Fruit fly (Drosophila melanogaster) whole organism, wandering third instar larva: Measurements from ENCODE around the gene CG6296.

Experiments used
- Abd-B ChIP-seq: fragments of >200 bp; optimal IDR thresholded peaks from 2 replicates; lab custom pipeline; 2017; ENCODE audit warnings: missing biosample characterization, missing genetic modification characterization
- CG32264 ChIP-seq: fragments of 200-800 bp; sonication (Bioruptor generic); optimal IDR thresholded peaks from 2 replicates; lab custom pipeline; 2016; ENCODE audit warnings: missing biosample characterization, missing genetic modification characterization
- CG9705 ChIP-seq: fragments of 200-800 bp; sonication (Bioruptor generic); optimal IDR thresholded peaks from 2 replicates; lab custom pipeline; 2018; ENCODE audit warnings: missing biosample characterization, mild to moderate bottlenecking, missing genetic modification characterization
- CrebA ChIP-seq: fragments of 200-800 bp; sonication (Bioruptor generic); optimal IDR thresholded peaks from 2 replicates; lab custom pipeline; 2016; ENCODE audit warnings: missing biosample characterization, mild to moderate bottlenecking, missing genetic modification characterization, borderline replicate concordance
- Dfd ChIP-seq: fragments of >200 bp; optimal IDR thresholded peaks from 2 replicates; lab custom pipeline; 2017; ENCODE audit warnings: missing biosample characterization, missing genetic modification characterization
- Dif ChIP-seq: fragments of 200-275, 200-300 bp; sonication (Bioruptor generic); optimal IDR thresholded peaks from 2 replicates; lab custom pipeline; 2018; ENCODE audit warnings: missing biosample characterization, missing genetic modification characterization; ENCODE audit not compliant: partially characterized antibody
- GATAd ChIP-seq: sonication (Bioruptor generic); optimal IDR thresholded peaks from 2 replicates; lab custom pipeline; 2016; ENCODE audit warnings: missing biosample characterization, missing genetic modification characterization
- HLH106 ChIP-seq: fragments of 200-800 bp; optimal IDR thresholded peaks from 3 replicates; lab custom pipeline; 2019; ENCODE audit warnings: missing biosample characterization, mild to moderate bottlenecking, missing genetic modification characterization, moderate library complexity
- Hnf4 ChIP-seq: fragments of 200-800 bp; sonication (Bioruptor generic); optimal IDR thresholded peaks from 2 replicates; lab custom pipeline; 2016; ENCODE audit warnings: missing biosample characterization, mild to moderate bottlenecking, missing genetic modification characterization
- Hr78 ChIP-seq: fragments of >200 bp; optimal IDR thresholded peaks from 2 replicates; lab custom pipeline; 2017; ENCODE audit warnings: missing biosample characterization, missing genetic modification characterization
- Hr83 ChIP-seq: fragments of 200-300 bp; sonication (Bioruptor generic); optimal IDR thresholded peaks from 2 replicates; lab custom pipeline; 2016; ENCODE audit warnings: missing biosample characterization, mild to moderate bottlenecking, missing genetic modification characterization, moderate library complexity; ENCODE audit not compliant: poor library complexity, severe bottlenecking
- Jra ChIP-seq: sonication (Bioruptor generic); optimal IDR thresholded peaks from 2 replicates; lab custom pipeline; 2016; ENCODE audit warnings: missing biosample characterization, missing genetic modification characterization
- Mio ChIP-seq: sonication (Bioruptor generic); optimal IDR thresholded peaks from 2 replicates; lab custom pipeline; 2016; ENCODE audit warnings: missing biosample characterization, missing genetic modification characterization
- Myc ChIP-seq: fragments of >200 bp; optimal IDR thresholded peaks from 2 replicates; lab custom pipeline; 2017
- N ChIP-seq: fragments of >200 bp; optimal IDR thresholded peaks from 2 replicates; lab custom pipeline; 2018; ENCODE audit warnings: missing biosample characterization, missing external identifiers, missing genetic modification characterization
- OdsH ChIP-seq: fragments of 200-800 bp; sonication (Bioruptor generic); optimal IDR thresholded peaks from 2 replicates; lab custom pipeline; 2016; ENCODE audit warnings: missing biosample characterization, mild to moderate bottlenecking, missing genetic modification characterization
- Rel ChIP-seq, 2 experiments: fragments of 200-800 bp; sonication (Bioruptor generic) in 1 of 2; optimal IDR thresholded peaks; 2 replicates in 1 of 2; 3 replicates in 1 of 2; lab custom pipeline; 2016 to 2019; ENCODE audit warnings: mild to moderate bottlenecking in 2 of 2, missing biosample characterization in 2 of 2, missing genetic modification characterization in 2 of 2, moderate library complexity in 1 of 2
- Sp1 ChIP-seq: fragments of 200-800 bp; sonication (Bioruptor generic); optimal IDR thresholded peaks from 3 replicates; lab custom pipeline; 2019; ENCODE audit warnings: missing biosample characterization, mild to moderate bottlenecking, missing genetic modification characterization, moderate library complexity
- Vsx2 ChIP-seq: fragments of 200-300, 225-300 bp; sonication (Bioruptor generic); optimal IDR thresholded peaks from 2 replicates; lab custom pipeline; 2018; ENCODE audit warnings: missing biosample characterization, missing genetic modification characterization; ENCODE audit not compliant: partially characterized antibody
- br ChIP-seq: fragments of 200-800 bp; sonication (Bioruptor generic); optimal IDR thresholded peaks from 2 replicates; lab custom pipeline; 2016; ENCODE audit warnings: missing biosample characterization, missing genetic modification characterization
- brk ChIP-seq: fragments of 200-800 bp; sonication (Bioruptor generic); optimal IDR thresholded peaks from 2 replicates; lab custom pipeline; 2016; ENCODE audit warnings: missing biosample characterization, mild to moderate bottlenecking, missing genetic modification characterization
- dl ChIP-seq, 2 experiments: fragments of 175-275, 200-275 bp in 1 of 2; fragments of 200-275 bp in 1 of 2; sonication (Bioruptor generic); optimal IDR thresholded peaks; lab custom pipeline; 2018; ENCODE audit warnings: mild to moderate bottlenecking in 2 of 2, missing biosample characterization in 2 of 2, missing genetic modification characterization in 2 of 2, moderate library complexity in 2 of 2; ENCODE audit not compliant: partially characterized antibody in 2 of 2, insufficient read depth in 1 of 2
- dmrt93B ChIP-seq: fragments of 200-800 bp; sonication (Bioruptor generic); optimal IDR thresholded peaks from 2 replicates; lab custom pipeline; 2018; ENCODE audit warnings: missing biosample characterization, mild to moderate bottlenecking, missing genetic modification characterization
- ey ChIP-seq: fragments of 200-800 bp; sonication (Bioruptor generic); optimal IDR thresholded peaks from 2 replicates; lab custom pipeline; 2016; ENCODE audit warnings: missing biosample characterization, missing genetic modification characterization
- foxo ChIP-seq, 2 experiments: fragments of 200-800 bp; sonication (Bioruptor generic); optimal IDR thresholded peaks; 2 replicates in 1 of 2; 3 replicates in 1 of 2; lab custom pipeline; 2016 to 2017; ENCODE audit warnings: missing biosample characterization in 2 of 2, missing genetic modification characterization in 2 of 2
- h ChIP-seq: fragments of 200-800 bp; sonication (Bioruptor generic); optimal IDR thresholded peaks from 3 replicates; lab custom pipeline; 2016; ENCODE audit warnings: missing biosample characterization, mild to moderate bottlenecking, missing genetic modification characterization
- jim ChIP-seq: fragments of 175-275, 200-325 bp; sonication (Bioruptor generic); optimal IDR thresholded peaks from 2 replicates; lab custom pipeline; 2016; ENCODE audit warnings: missing biosample characterization, mild to moderate bottlenecking, missing genetic modification characterization
- lola ChIP-seq: fragments of >200 bp; optimal IDR thresholded peaks from 2 replicates; lab custom pipeline; 2017; ENCODE audit warnings: missing biosample characterization, missing genetic modification characterization
- pan ChIP-seq: fragments of >200 bp; optimal IDR thresholded peaks from 2 replicates; lab custom pipeline; 2017
- psq ChIP-seq: fragments of 200-800 bp; sonication (Bioruptor generic); optimal IDR thresholded peaks from 3 replicates; lab custom pipeline; 2017; ENCODE audit warnings: missing biosample characterization, mild to moderate bottlenecking, missing genetic modification characterization, moderate library complexity
- rgr ChIP-seq: fragments of 200-800 bp; sonication (Bioruptor generic); optimal IDR thresholded peaks from 3 replicates; lab custom pipeline; 2016; ENCODE audit warnings: missing biosample characterization, mild to moderate bottlenecking, missing genetic modification characterization
- sage ChIP-seq: fragments of 200-800 bp; sonication (Bioruptor generic); optimal IDR thresholded peaks from 2 replicates; lab custom pipeline; 2016; ENCODE audit warnings: missing biosample characterization, mild to moderate bottlenecking, missing genetic modification characterization
- sv ChIP-seq: fragments of 200-800 bp; sonication (Bioruptor generic); optimal IDR thresholded peaks from 3 replicates; lab custom pipeline; 2016; ENCODE audit warnings: missing biosample characterization, missing genetic modification characterization
- tai ChIP-seq: sonication (Bioruptor generic); optimal IDR thresholded peaks from 2 replicates; lab custom pipeline; 2016; ENCODE audit warnings: missing biosample characterization, missing genetic modification characterization
- usp ChIP-seq: fragments of >200 bp; optimal IDR thresholded peaks from 2 replicates; lab custom pipeline; 2017; ENCODE audit warnings: missing biosample characterization, missing genetic modification characterization
- woc ChIP-seq: sonication (Bioruptor generic); optimal IDR thresholded peaks from 2 replicates; lab custom pipeline; 2016; ENCODE audit warnings: missing biosample characterization, mild to moderate bottlenecking, missing genetic modification characterization

The CG6296 gene

DNA sequence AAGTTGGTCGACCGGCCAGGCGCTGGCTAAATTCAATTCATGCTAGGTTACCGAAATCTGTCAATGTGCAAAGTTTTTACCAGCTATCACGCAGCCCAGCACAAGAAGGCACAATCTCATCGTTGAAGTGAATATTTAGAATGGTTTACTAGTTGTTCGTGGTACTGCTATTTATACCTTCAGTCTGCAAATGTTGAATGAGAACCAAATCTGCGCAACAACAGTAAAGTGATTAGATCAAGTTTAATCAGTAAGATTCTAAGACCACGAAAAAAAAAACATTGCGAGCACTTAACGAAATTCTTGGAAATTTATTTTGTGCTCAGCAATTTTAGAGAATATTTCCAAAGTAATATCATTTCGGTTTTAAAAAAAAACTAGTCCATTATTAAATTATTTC, at the start of gene CG6296:
CG6296 (minus strand) TSS at position 132 of the 400 bp plus-strand sequence.
- TF ChIP-seq CG9705 (GFP tag; lab: Kevin White, UChicago), result no peak
- no peak for TF ChIP-seq dmrt93B (GFP tag; lab: Kevin White, UChicago)
- TF ChIP-seq rgr (GFP tag; lab: Kevin White, UChicago), result no peak
- TF ChIP-seq Rel (GFP tag; optimal IDR thresholded peaks at IDR 0.05; lab: Kevin White, UChicago), result no peak
- no peak for TF ChIP-seq Rel (tag; optimal IDR thresholded peaks at IDR 0.05; lab: Kevin White, UChicago)
- no peak for TF ChIP-seq Vsx2 (GFP tag; lab: Kevin White, UChicago)
- no peak for TF ChIP-seq br
- TF ChIP-seq ey, result no peak
- no peak for TF ChIP-seq woc (GFP tag; lab: Kevin White, UChicago)
- TF ChIP-seq h, result no peak
- no peak for TF ChIP-seq dl (GFP tag; optimal IDR thresholded peaks at IDR 0.05; lab: Kevin White, UChicago; ENCODE audit: insufficient read depth in 1 of 2, partially characterized antibody in 2 of 2)
- TF ChIP-seq GATAd (GFP tag; lab: Kevin White, UChicago), result no peak
- TF ChIP-seq foxo (GFP tag; optimal IDR thresholded peaks at IDR 0.05; lab: Kevin White, UChicago), result no peak
- no peak for TF ChIP-seq Dif (GFP tag; lab: Kevin White, UChicago)
- no peak for TF ChIP-seq OdsH (GFP tag; lab: Kevin White, UChicago)
- TF ChIP-seq psq (GFP tag; lab: Kevin White, UChicago), result no peak
- TF ChIP-seq Hr78 (GFP tag; lab: Kevin White, UChicago), result no peak
- TF ChIP-seq Myc (lab: Kevin White, UChicago), result no peak
- TF ChIP-seq sv, result no peak
- TF ChIP-seq tai (GFP tag; lab: Kevin White, UChicago), result no peak
- no peak for TF ChIP-seq Sp1
- TF ChIP-seq, all 38 proteins: peak for 0

DNA sequence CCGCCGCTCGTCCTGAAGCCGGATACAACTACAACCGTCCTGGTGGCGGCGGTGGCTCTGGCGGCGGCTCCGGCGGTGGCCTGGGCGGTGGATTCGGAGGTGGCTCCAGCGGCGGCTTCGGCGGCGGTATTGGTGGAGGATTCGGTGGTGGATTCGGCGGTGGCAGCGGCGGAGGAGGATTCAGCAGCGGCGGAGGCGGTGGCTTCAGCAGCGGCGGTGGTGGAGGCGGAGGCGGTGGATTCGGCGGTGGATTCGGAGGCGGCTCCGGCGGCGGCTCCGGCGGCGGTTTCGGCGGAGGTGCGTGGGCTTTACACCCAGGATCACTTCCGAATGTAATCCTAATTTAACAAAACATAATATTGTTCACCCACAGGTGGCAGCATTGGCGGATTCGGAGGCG, 44.3 kb upstream of the CG6296 start:
- TF ChIP-seq Dfd (GFP tag; lab: Kevin White, UChicago), result peak; percentile 96
- TF ChIP-seq lola (GFP tag; lab: Kevin White, UChicago), result no peak

DNA sequence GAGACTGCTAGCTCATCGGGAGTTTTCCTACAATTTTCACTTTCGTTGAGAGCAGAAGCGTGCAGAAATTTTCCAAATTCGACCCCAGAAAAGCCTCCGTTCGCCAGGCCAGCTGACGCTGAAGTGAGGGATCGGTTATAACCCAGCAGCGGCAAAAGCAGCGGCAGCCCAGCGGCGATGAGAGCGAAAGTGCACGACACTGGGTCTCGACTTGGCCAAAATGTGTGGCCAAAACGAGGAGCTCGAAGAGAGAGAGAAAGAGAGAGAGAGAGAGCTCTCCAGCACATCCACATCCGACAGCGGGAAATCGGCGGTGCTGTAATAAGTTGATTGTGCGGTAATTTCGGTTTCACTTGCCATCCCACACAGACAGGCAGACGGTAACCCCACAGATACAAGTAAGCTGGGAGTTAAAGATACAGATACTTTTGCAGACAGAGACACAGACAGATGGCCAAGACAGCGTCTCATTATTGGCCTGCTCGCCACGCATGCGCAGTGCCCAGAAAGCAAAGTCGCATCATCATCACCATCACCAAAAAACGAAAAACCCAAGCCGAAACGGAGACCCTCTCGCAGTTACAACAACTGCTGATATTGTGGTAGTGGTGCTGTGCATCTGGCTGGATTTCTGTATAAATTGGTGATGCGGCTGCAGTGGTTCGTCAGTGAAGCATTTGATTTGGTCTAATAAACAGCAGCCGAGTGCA, 43.4 kb upstream of the CG6296 start, which contains the start of gene TwdlT:
TwdlT (plus strand) TSS at position 660 of the 710 bp plus-strand sequence.
- TF ChIP-seq br (no peak), sv (no peak), Sp1 (no peak), Myc (lab: Kevin White, UChicago) (no peak), foxo (GFP tag; optimal IDR thresholded peaks at IDR 0.05; lab: Kevin White, UChicago) (no peak), CG32264 (GFP tag; lab: Kevin White, UChicago) (no peak), brk (GFP tag; lab: Kevin White, UChicago) (no peak), jim (GFP tag; lab: Kevin White, UChicago) (no peak), ey (no peak), Hr83 (GFP tag; lab: Kevin White, UChicago) (no peak), rgr (GFP tag; lab: Kevin White, UChicago) (no peak), HLH106 (tag; lab: Kevin White, UChicago) (no peak), h (no peak)

DNA sequence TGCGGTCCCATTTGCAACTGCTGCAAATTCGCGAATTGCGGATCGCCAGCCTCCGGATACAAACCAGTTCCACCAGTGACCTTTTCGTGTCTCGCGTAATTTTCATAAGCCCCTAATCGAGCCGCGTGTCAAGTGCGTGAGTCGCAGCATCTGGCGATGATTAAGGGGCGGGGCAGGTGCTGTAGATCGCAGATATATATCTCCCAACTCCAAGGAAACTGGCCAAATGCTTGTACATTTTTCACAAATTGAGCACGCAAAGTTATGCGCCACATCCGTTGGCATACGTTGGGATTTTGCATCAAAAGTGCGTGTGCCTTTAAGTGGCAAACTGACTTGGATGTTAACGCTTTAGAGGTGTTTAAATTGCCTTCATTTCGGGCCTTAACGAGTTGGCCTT, 34.8 kb upstream of the CG6296 start:
- TF ChIP-seq psq (GFP tag; lab: Kevin White, UChicago), result no peak
- TF ChIP-seq sv, result no peak
- no peak for TF ChIP-seq Jra
- TF ChIP-seq Hr78 (GFP tag; lab: Kevin White, UChicago), result no peak
- TF ChIP-seq OdsH (GFP tag; lab: Kevin White, UChicago), result no peak
- TF ChIP-seq sage, result no peak
- TF ChIP-seq Hr83 (GFP tag; lab: Kevin White, UChicago), result no peak
- TF ChIP-seq Dfd (GFP tag; lab: Kevin White, UChicago), result no peak

DNA sequence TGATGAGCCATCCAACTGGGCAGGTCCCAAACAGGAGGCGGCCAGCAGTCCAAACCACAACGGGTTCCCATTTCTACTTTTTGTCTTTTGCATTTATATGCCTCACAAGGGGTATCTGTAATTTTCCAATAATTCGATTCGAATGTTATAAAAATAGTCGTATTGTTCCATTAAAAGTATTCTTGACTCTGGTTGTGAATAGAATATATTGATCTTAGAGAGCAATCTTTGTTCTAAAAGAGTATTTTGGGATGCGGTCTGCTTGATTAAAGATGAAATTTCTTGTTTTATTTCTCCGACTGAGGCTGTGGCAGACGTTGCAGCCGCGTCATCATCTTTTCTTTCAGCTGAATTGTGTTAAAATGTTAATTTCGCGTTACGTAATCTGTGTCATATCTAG, 28.7 kb upstream of the CG6296 start:
- TF ChIP-seq dl (GFP tag; optimal IDR thresholded peaks at IDR 0.05; lab: Kevin White, UChicago; ENCODE audit: insufficient read depth in 1 of 2, partially characterized antibody in 2 of 2) (no peak), Hnf4 (GFP tag; lab: Kevin White, UChicago) (no peak), N (GFP tag; lab: Kevin White, UChicago) (no peak), Abd-B (GFP tag; lab: Kevin White, UChicago) (no peak), Sp1 (no peak), h (no peak), CrebA (GFP tag; lab: Kevin White, UChicago) (no peak), Hr83 (GFP tag; lab: Kevin White, UChicago) (no peak), tai (GFP tag; lab: Kevin White, UChicago) (no peak), Dfd (GFP tag; lab: Kevin White, UChicago) (no peak), psq (GFP tag; lab: Kevin White, UChicago) (no peak), br (no peak), woc (GFP tag; lab: Kevin White, UChicago) (no peak), lola (GFP tag; lab: Kevin White, UChicago) (no peak), Mio (GFP tag; lab: Kevin White, UChicago) (no peak), usp (GFP tag; lab: Kevin White, UChicago) (no peak), pan (no peak), Vsx2 (GFP tag; lab: Kevin White, UChicago) (no peak), GATAd (GFP tag; lab: Kevin White, UChicago) (no peak)
